Worm (Caenorhabditis elegans): ENCODE data around the gene C31H2.3.

ce11 chrX:5140177-5140576, 14.0 kb downstream of the C31H2.3 start:
- TF ChIP-seq fkh-10 (GFP tag; optimal IDR thresholded peaks at IDR 0.05) (no peak), dpl-1 (GFP tag; optimal IDR thresholded peaks at IDR 0.05) (no peak), skn-1 (tag; optimal IDR thresholded peaks at IDR 0.05) (no peak)
